Fruit fly (Drosophila melanogaster) whole organism, embryonic: ENCODE results near the gene Grasp65.

ENCODE experiments used
- CG12299 ChIP-seq: fragments of 200-800 bp; sonication (Bioruptor generic); optimal IDR thresholded peaks from 2 replicates; lab custom pipeline; 2018; ENCODE audit warnings: missing biosample characterization, mild to moderate bottlenecking, missing genetic modification characterization
- CG17568 ChIP-seq: fragments of 200-800 bp; sonication (Bioruptor generic); optimal IDR thresholded peaks from 2 replicates; lab custom pipeline; 2018; ENCODE audit warnings: missing biosample characterization, mild to moderate bottlenecking, missing genetic modification characterization, moderate library complexity
- CG1832 ChIP-seq: fragments of 200-800 bp; sonication (Bioruptor generic); optimal IDR thresholded peaks from 2 replicates; lab custom pipeline; 2017; ENCODE audit warnings: missing biosample characterization, mild to moderate bottlenecking, missing genetic modification characterization, inconsistent platforms
- CG4854 ChIP-seq: fragments of 200-800 bp; sonication (Bioruptor generic); optimal IDR thresholded peaks from 2 replicates; lab custom pipeline; 2016; ENCODE audit warnings: missing biosample characterization, missing genetic modification characterization, inconsistent platforms
- CG7839 ChIP-seq: fragments of 200-800 bp; sonication (Bioruptor generic); optimal IDR thresholded peaks from 3 replicates; lab custom pipeline; 2018; ENCODE audit warnings: missing biosample characterization, mild to moderate bottlenecking, missing genetic modification characterization, moderate library complexity
- CG7963 ChIP-seq: fragments of 200-800 bp; sonication (Bioruptor generic); IDR thresholded peaks from 3 replicates; pipeline ENCODE4 v1.3.6; 2022; ENCODE audit warnings: missing biosample characterization, missing genetic modification characterization; ENCODE audit not compliant: partially characterized antibody
- Dfd ChIP-seq, 2 experiments: fragments of >200 bp; optimal IDR thresholded peaks; 2 replicates each; lab custom pipeline; 2017; ENCODE audit warnings: missing biosample characterization in 2 of 2, missing genetic modification characterization in 2 of 2
- Xrp1 ChIP-seq: fragments of 200-800 bp; sonication (Bioruptor generic); IDR thresholded peaks from 2 replicates; pipeline ENCODE4 v1.3.6; 2022; ENCODE audit warnings: missing biosample characterization, missing genetic modification characterization
- tin ChIP-seq: fragments of 200-800 bp; sonication (Bioruptor generic); optimal IDR thresholded peaks from 3 replicates; lab custom pipeline; 2016; ENCODE audit warnings: missing biosample characterization, missing genetic modification characterization

dm6 chr3L:19961805-19962204 is 37.1 kb downstream of the Grasp65 start:
- TF ChIP-seq Xrp1 (GFP tag; lab: Robert Waterston, UW): no peak
- TF ChIP-seq CG4854 (GFP tag; lab: Kevin White, UChicago): no peak
- TF ChIP-seq Dfd (GFP tag; optimal IDR thresholded peaks at IDR 0.05; lab: Kevin White, UChicago): no peak
- no peak for TF ChIP-seq CG1832 (GFP tag; lab: Kevin White, UChicago)
- no peak for TF ChIP-seq tin (GFP tag; lab: Kevin White, UChicago)
- TF ChIP-seq CG7963 (GFP tag; lab: Robert Waterston, UW): no peak
- TF ChIP-seq CG7839 (tag; lab: Kevin White, UChicago): peak; percentile 16
- TF ChIP-seq CG12299 (tag; lab: Kevin White, UChicago): peak; percentile 8
- peak; percentile 3 for TF ChIP-seq CG17568 (GFP tag; lab: Kevin White, UChicago)
